Worm (Caenorhabditis elegans) whole organism, young adult: ENCODE data around the gene C02D5.2.

Experiments
- B0019.2 ChIP-seq: fragments of 200-800 bp; sonication (Bioruptor generic); conservative IDR thresholded peaks from 2 replicates; pipeline ENCODE4 v1.3.6; 2022; ENCODE audit warnings: missing genetic modification reagents, missing genetic modification characterization, missing compliant biosample characterization
- B0261.1 ChIP-seq: sonication (generic microtip); optimal IDR thresholded peaks from 2 replicates; lab custom pipeline; 2016; ENCODE audit warnings: mild to moderate bottlenecking, missing genetic modification characterization, moderate library complexity, missing compliant biosample characterization
- F57A8.1 ChIP-seq: fragments of 200-800 bp; sonication (Bioruptor generic); optimal IDR thresholded peaks from 2 replicates; lab custom pipeline; 2018; ENCODE audit warnings: mild to moderate bottlenecking, missing genetic modification characterization, moderate library complexity, missing compliant biosample characterization
- K12H6.12 ChIP-seq: fragments of 200-800 bp; sonication (Bioruptor generic); optimal IDR thresholded peaks from 2 replicates; lab custom pipeline; 2018; ENCODE audit warnings: mild to moderate bottlenecking, missing genetic modification characterization, missing compliant biosample characterization
- T26A5.8 ChIP-seq: sonication (generic microtip); optimal IDR thresholded peaks from 2 replicates; lab custom pipeline; 2016; ENCODE audit warnings: missing genetic modification characterization, missing compliant biosample characterization
- akir-1 ChIP-seq: fragments of 200-800 bp; sonication (Bioruptor generic); optimal IDR thresholded peaks from 2 replicates; lab custom pipeline; 2018; ENCODE audit warnings: mild to moderate bottlenecking, missing genetic modification characterization, moderate library complexity, missing compliant biosample characterization
- aptf-2 ChIP-seq: fragments of 200-800 bp; sonication (Bioruptor generic); conservative IDR thresholded peaks from 2 replicates; pipeline ENCODE4 v1.3.6; 2022; ENCODE audit warnings: missing genetic modification reagents, missing genetic modification characterization, missing compliant biosample characterization
- bed-1 ChIP-seq: fragments of 200-800 bp; sonication (Bioruptor generic); IDR thresholded peaks from 2 replicates; pipeline ENCODE4 v1.3.6; 2022; ENCODE audit warnings: missing genetic modification reagents, missing genetic modification characterization, missing compliant biosample characterization
- cebp-2 ChIP-seq: fragments of 200-800 bp; sonication (Bioruptor generic); IDR thresholded peaks from 2 replicates; pipeline ENCODE4 v1.3.6; 2022; ENCODE audit warnings: missing genetic modification characterization, missing compliant biosample characterization
- ceh-27 ChIP-seq: fragments of 200-800 bp; sonication (Bioruptor generic); optimal IDR thresholded peaks from 2 replicates; lab custom pipeline; 2018; ENCODE audit warnings: mild to moderate bottlenecking, missing genetic modification characterization, moderate library complexity, missing compliant biosample characterization
- ceh-40 ChIP-seq: fragments of 200-800 bp; sonication (Bioruptor generic); IDR thresholded peaks from 2 replicates; pipeline ENCODE4 v1.3.6; 2022; ENCODE audit warnings: missing genetic modification characterization, missing compliant biosample characterization
- chd-7 ChIP-seq: sonication (generic microtip); optimal IDR thresholded peaks from 2 replicates; lab custom pipeline; 2016; ENCODE audit warnings: mild to moderate bottlenecking, missing genetic modification characterization, moderate library complexity, missing compliant biosample characterization
- die-1 ChIP-seq: sonication (generic microtip); optimal IDR thresholded peaks from 2 replicates; lab custom pipeline; 2016; ENCODE audit warnings: missing genotype, mild to moderate bottlenecking, missing genetic modification characterization, missing compliant biosample characterization
- dox-1 ChIP-seq: fragments of 200-800 bp; sonication (Bioruptor generic); IDR thresholded peaks from 2 replicates; pipeline ENCODE4 v1.3.6; 2022; ENCODE audit warnings: missing genetic modification reagents, missing genetic modification characterization, missing compliant biosample characterization
- egl-18 ChIP-seq: fragments of 200-800 bp; sonication (Bioruptor generic); IDR thresholded peaks from 2 replicates; pipeline ENCODE4 v1.3.6; 2022; ENCODE audit warnings: missing genetic modification reagents, missing genetic modification characterization, missing compliant biosample characterization
- egrh-3 ChIP-seq: fragments of 200-800 bp; sonication (Bioruptor generic); IDR thresholded peaks from 2 replicates; pipeline ENCODE4 v1.3.6; 2022; ENCODE audit warnings: missing genetic modification reagents, missing genetic modification characterization, missing compliant biosample characterization
- hmg-1.2 ChIP-seq: fragments of 200-800 bp; sonication (Bioruptor generic); IDR thresholded peaks from 2 replicates; pipeline ENCODE4 v1.3.6; 2022; ENCODE audit warnings: missing genetic modification reagents, missing genetic modification characterization, missing compliant biosample characterization
- hrde-1 ChIP-seq: sonication (generic microtip); optimal IDR thresholded peaks from 2 replicates; lab custom pipeline; 2016; ENCODE audit warnings: missing genetic modification characterization, mild to moderate bottlenecking, missing compliant biosample characterization, moderate library complexity, missing genotype, missing genetic modification reagents, borderline replicate concordance
- lin-54 ChIP-seq: fragments of 200-800 bp; sonication (Bioruptor generic); optimal IDR thresholded peaks from 2 replicates; lab custom pipeline; 2018; ENCODE audit warnings: mild to moderate bottlenecking, missing genetic modification characterization, missing compliant biosample characterization
- madf-3 ChIP-seq: fragments of 200-800 bp; sonication (Bioruptor generic); IDR thresholded peaks from 2 replicates; pipeline ENCODE4 v1.3.6; 2022; ENCODE audit warnings: missing genetic modification reagents, missing genetic modification characterization, missing compliant biosample characterization
- madf-6 ChIP-seq: fragments of 200-800 bp; sonication (Bioruptor generic); IDR thresholded peaks from 2 replicates; pipeline ENCODE4 v1.3.6; 2022; ENCODE audit warnings: missing genetic modification reagents, missing genetic modification characterization, missing compliant biosample characterization
- nfya-2 ChIP-seq: fragments of 200-800 bp; sonication (Bioruptor generic); IDR thresholded peaks from 2 replicates; pipeline ENCODE4 v1.3.6; 2022; ENCODE audit warnings: missing genetic modification reagents, missing genetic modification characterization, missing compliant biosample characterization
- nhr-120 ChIP-seq: fragments of 200-800 bp; sonication (Bioruptor generic); IDR thresholded peaks from 2 replicates; pipeline ENCODE4 v1.3.6; 2022; ENCODE audit warnings: missing genetic modification characterization, missing compliant biosample characterization
- nhr-80 ChIP-seq: sonication (generic microtip); optimal IDR thresholded peaks from 2 replicates; lab custom pipeline; 2016; ENCODE audit warnings: missing genetic modification characterization, missing compliant biosample characterization
- pbrm-1 ChIP-seq: fragments of 200-800 bp; sonication (Bioruptor generic); IDR thresholded peaks from 2 replicates; pipeline ENCODE4 v1.3.6; 2022; ENCODE audit warnings: missing genetic modification reagents, missing genetic modification characterization, missing compliant biosample characterization
- pha-4 ChIP-seq: fragments of 150-350 bp; sonication (generic microtip); optimal IDR thresholded peaks from 2 replicates; lab custom pipeline; 2014; ENCODE audit warnings: missing biosample characterization, missing genetic modification reagents, missing genetic modification characterization
- snpc-1.1 ChIP-seq: sonication (generic microtip); optimal IDR thresholded peaks from 2 replicates; lab custom pipeline; 2017; ENCODE audit warnings: missing genetic modification characterization, mild to moderate bottlenecking, missing compliant biosample characterization, antibody characterized with exemption, moderate library complexity, missing genotype, missing genetic modification reagents; ENCODE audit not compliant: insufficient read depth
- zfh-2 ChIP-seq: fragments of 200-800 bp; sonication (Bioruptor generic); conservative IDR thresholded peaks from 2 replicates; pipeline ENCODE4 v1.3.6; 2022; ENCODE audit warnings: missing genetic modification reagents, missing genetic modification characterization, missing compliant biosample characterization
- ztf-22 ChIP-seq: fragments of 200-800 bp; sonication (Bioruptor generic); optimal IDR thresholded peaks from 2 replicates; lab custom pipeline; 2018; ENCODE audit warnings: mild to moderate bottlenecking, missing genetic modification characterization, moderate library complexity, missing compliant biosample characterization

C02D5.2 gene

DNA sequence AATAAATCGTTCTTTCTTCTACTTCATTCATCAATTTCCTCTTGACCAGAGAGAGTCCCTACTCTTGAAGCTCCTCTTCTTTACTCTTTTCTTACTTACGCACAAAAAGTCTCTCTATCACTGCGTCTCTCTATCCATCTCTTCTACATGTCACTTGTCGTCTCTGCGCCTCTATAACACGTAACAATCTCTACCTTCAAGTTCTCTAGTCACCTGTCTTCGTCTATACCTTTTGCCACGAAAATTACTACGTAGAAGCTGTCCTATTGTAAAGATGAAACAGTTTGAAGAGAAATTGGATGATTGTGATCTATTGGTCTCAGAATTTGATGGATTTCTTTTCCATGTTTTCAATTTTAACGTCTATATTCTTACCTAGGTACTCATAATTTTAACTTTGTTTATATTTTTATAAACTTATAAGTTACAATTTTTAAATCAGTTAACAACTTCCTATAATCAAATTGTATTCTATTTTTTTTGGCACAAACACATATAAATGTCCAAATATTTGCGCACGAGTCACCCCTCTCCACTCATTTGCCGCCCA lies at the start of gene C02D5.2:
C02D5.2 (plus strand) TSS at position 500 of the 550 bp plus-strand sequence.
- no peak for TF ChIP-seq snpc-1.1 (tag; lab: Kevin White, UChicago)
- TF ChIP-seq lin-54 (GFP tag; lab: Kevin White, UChicago): no peak
- no peak for TF ChIP-seq F57A8.1 (GFP tag; lab: Kevin White, UChicago)
- TF ChIP-seq egl-18 (GFP tag; lab: Robert Waterston, UW): no peak
- TF ChIP-seq nhr-80 (tag; lab: Kevin White, UChicago): peak; percentile 1
- TF ChIP-seq T26A5.8 (tag; lab: Kevin White, UChicago): no peak
- TF ChIP-seq B0019.2 (GFP tag; lab: Robert Waterston, UW): no peak
- peak; percentile 78; the same call in 1 of the 2 replicates for TF ChIP-seq hmg-1.2 (GFP tag; lab: Robert Waterston, UW)

DNA sequence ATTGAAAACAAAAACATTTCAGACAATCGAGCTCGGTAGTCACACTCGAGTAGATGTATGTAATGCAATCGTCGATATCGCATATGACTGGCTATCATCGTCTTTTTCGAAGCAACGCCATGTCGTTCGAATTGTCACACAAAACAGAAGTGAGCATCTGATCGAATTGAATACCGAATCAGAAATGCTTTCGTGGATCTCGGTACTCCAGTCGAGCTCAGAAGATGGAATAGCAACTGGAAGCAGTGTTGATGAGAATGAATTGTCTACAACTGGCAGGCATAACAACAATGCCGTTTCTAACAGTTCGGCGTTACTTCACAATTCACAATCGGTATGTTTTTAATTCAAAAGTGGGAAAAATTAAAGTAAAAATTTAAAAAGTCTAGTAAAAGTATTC lies 47.9 kb upstream of the C02D5.2 start:
- TF ChIP-seq madf-3 (GFP tag; lab: Robert Waterston, UW) (0 out of 2 replicates have a peak, but pooled peaks have one; percentile 52), hmg-1.2 (GFP tag; lab: Robert Waterston, UW) (no peak)

ce11 chrIII:8509644-8510393 lies 47.3 kb upstream of the C02D5.2 start:
- TF ChIP-seq egrh-3 (GFP tag; lab: Robert Waterston, UW) (no peak), chd-7 (peak; percentile 14), hmg-1.2 (GFP tag; lab: Robert Waterston, UW) (0 out of 2 replicates have a peak, but pooled peaks have one; percentile 4), zfh-2 (GFP tag; lab: Robert Waterston, UW) (0 out of 2 replicates have a peak, but pooled peaks have one; percentile 19), madf-6 (GFP tag; lab: Robert Waterston, UW) (0 out of 2 replicates have a peak, but pooled peaks have one; percentile 23), dox-1 (0 out of 2 replicates have a peak, but pooled peaks have one; percentile 8), pha-4 (tag; lab: Kevin White, UChicago) (no peak)

DNA sequence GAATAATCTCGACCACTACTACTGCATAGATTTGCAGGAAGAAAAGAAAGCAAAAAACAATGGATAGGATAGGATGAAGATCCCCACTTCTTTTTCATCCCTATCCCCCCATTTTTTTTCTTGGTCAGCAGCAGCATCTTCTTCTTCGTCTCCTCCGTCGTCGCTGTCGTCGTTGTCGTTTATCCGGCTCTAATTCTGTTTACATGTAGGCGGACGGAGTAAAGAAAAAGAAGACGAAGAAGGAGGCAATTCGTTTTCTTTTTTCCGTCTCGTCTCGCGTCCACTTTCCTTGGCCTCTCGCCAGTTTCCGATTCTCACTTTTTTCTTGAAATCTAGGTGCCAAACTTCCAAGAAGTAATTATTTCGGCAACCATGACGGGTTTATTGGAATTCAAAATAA lies 45.4 kb upstream of the C02D5.2 start:
- TF ChIP-seq dox-1 (no peak), pbrm-1 (GFP tag; lab: Robert Waterston, UW) (no peak), cebp-2 (GFP tag; lab: Robert Waterston, UW) (no peak), chd-7 (no peak), ceh-27 (no peak), die-1 (tag; lab: Kevin White, UChicago) (no peak), hrde-1 (no peak), K12H6.12 (tag; lab: Kevin White, UChicago) (no peak), akir-1 (GFP tag; lab: Kevin White, UChicago) (no peak), bed-1 (no peak), nfya-2 (no peak), aptf-2 (no peak), nhr-120 (no peak), ceh-40 (GFP tag; lab: Robert Waterston, UW) (no peak), ztf-22 (no peak), B0261.1 (tag; lab: Kevin White, UChicago) (no peak), B0019.2 (GFP tag; lab: Robert Waterston, UW) (no peak)
